Fruit fly (Drosophila melanogaster): ENCODE data around the gene Mec2.
A peak's percentile ranks its signal among the peaks of the same experiment; 100 is the strongest.

- TF ChIP-seq CG6854 (GFP tag; optimal IDR thresholded peaks at IDR 0.05) (no peak), topi (GFP tag; optimal IDR thresholded peaks at IDR 0.05) (peak; percentile 86), OdsH (GFP tag; optimal IDR thresholded peaks at IDR 0.05) (peak; percentile 84), Lpt (GFP tag; optimal IDR thresholded peaks at IDR 0.05) (peak; percentile 32), Gug (GFP tag; IDR thresholded peaks at IDR 0.05) (peak; percentile 50), CG6276 (GFP tag; optimal IDR thresholded peaks at IDR 0.05) (peak; percentile 62), fkh (GFP tag; optimal IDR thresholded peaks at IDR 0.05) (no peak), Hr39 (GFP tag; optimal IDR thresholded peaks at IDR 0.05) (peak; percentile 62), fd59A (GFP tag; optimal IDR thresholded peaks at IDR 0.05) (peak; percentile 29)
These were observed 35.1 kb upstream of the Mec2 start for dm6 chrX:19152570-19153287.
